Fruit fly (Drosophila melanogaster): ENCODE results near the gene CG3402.

Gene CG3402

DNA sequence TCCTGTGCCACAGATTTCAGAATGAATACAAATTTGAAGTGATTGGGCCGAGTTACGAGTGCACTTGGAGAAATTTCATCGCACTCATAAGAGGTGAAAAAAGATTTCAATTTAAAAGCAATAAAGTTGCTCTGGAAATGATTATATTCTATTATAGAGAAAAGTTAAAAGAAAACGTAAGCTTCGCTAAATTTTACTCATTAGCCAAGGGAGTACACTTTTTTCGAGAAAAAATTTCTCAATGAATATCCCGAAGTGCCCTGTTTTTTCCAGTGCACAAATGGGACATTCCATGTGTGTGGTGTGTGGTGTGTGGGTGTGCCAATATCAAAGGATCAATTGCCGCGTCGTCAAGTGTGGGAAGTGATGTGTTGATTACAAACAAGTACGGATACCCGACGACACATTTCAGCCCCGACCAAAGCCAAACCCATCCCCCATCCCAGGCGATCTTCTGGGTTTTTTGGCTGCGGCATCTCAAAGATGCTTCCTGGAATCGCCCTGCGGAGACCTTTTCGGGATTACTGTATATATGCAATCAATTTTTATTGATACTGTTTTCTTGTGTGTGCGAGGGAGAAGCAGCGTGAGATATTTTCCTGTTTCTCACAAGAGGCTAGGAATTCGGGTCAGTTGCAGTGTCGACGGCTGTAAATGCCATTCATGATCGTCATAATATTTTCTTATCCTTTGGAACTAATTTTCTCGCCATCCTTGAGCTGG is 38.9 kb downstream of the CG3402 start (continued):
- TF ChIP-seq CG11723 (GFP tag; optimal IDR thresholded peaks at IDR 0.05) (no peak), sob (GFP tag; IDR thresholded peaks at IDR 0.05) (no peak), chn (GFP tag; optimal IDR thresholded peaks at IDR 0.05) (peak; percentile 40), Sox102F (GFP tag; optimal IDR thresholded peaks at IDR 0.05) (peak; percentile 33), B-H1 (GFP tag; IDR thresholded peaks at IDR 0.05) (no peak), Mrtf (GFP tag; IDR thresholded peaks at IDR 0.05) (no peak), CG6765 (GFP tag; optimal IDR thresholded peaks at IDR 0.05) (no peak), esg (GFP tag; conservative IDR thresholded peaks at IDR 0.05) (no peak), crc (GFP tag; optimal IDR thresholded peaks at IDR 0.05) (no peak), CG11398 (GFP tag; optimal IDR thresholded peaks at IDR 0.05) (peak; percentile 32), nmo (GFP tag; optimal IDR thresholded peaks at IDR 0.05) (peak; percentile 47), Rfx (GFP tag; IDR thresholded peaks at IDR 0.05) (no peak; the same call in 1 of the 2 replicates), CG6813 (GFP tag; optimal IDR thresholded peaks at IDR 0.05) (no peak), pum (GFP tag; optimal IDR thresholded peaks at IDR 0.05) (peak; percentile 39), CG10321 (GFP tag; IDR thresholded peaks at IDR 0.05) (no peak), zen2 (GFP tag; IDR thresholded peaks at IDR 0.05; ENCODE audit: partially characterized antibody) (no peak), Dp (GFP tag; optimal IDR thresholded peaks at IDR 0.05) (no peak), z (GFP tag; IDR thresholded peaks at IDR 0.05) (0 out of 3 replicates have a peak, but pooled peaks have one; percentile 30), zen (tag; optimal IDR thresholded peaks at IDR 0.05) (peak; percentile 82), p53 (GFP tag; optimal IDR thresholded peaks at IDR 0.05) (no peak), Hr39 (optimal IDR thresholded peaks at IDR 0.05) (no peak), CG8281 (tag; optimal IDR thresholded peaks at IDR 0.05) (no peak), pnt (GFP tag; optimal IDR thresholded peaks at IDR 0.05) (peak; percentile 22), CG10431 (GFP tag; optimal IDR thresholded peaks at IDR 0.05) (no peak), so (GFP tag; IDR thresholded peaks at IDR 0.05) (no peak), Nf-YC (tag; optimal IDR thresholded peaks at IDR 0.05) (no peak), Scr (GFP tag; IDR thresholded peaks at IDR 0.05; ENCODE audit: partially characterized antibody) (no peak), Dfd (GFP tag; optimal IDR thresholded peaks at IDR 0.05) (no peak), Taf1 (GFP tag; IDR thresholded peaks at IDR 0.05) (no peak), dysf (GFP tag; IDR thresholded peaks at IDR 0.05) (peak; percentile 48; the same call in 2 of the 3 replicates), NK7.1 (GFP tag; optimal IDR thresholded peaks at IDR 0.05) (no peak), CG32772 (GFP tag; IDR thresholded peaks at IDR 0.05) (no peak), B-H2 (GFP tag; optimal IDR thresholded peaks at IDR 0.05) (no peak), CG13424 (tag; optimal IDR thresholded peaks at IDR 0.05) (peak; percentile 8), tll (GFP tag; optimal IDR thresholded peaks at IDR 0.05) (peak in 1 of 2 experiments; percentile 26), mam (GFP tag; optimal IDR thresholded peaks at IDR 0.05) (no peak), CG2202 (tag; optimal IDR thresholded peaks at IDR 0.05) (peak; percentile 24), TFAM (GFP tag; optimal IDR thresholded peaks at IDR 0.05) (no peak), unc-4 (GFP tag; IDR thresholded peaks at IDR 0.05; ENCODE audit: partially characterized antibody) (no peak), CG17612 (GFP tag; IDR thresholded peaks at IDR 0.05) (no peak), CG3726 (GFP tag; IDR thresholded peaks at IDR 0.05) (no peak), CG17802 (tag; optimal IDR thresholded peaks at IDR 0.05) (no peak), CG5180 (GFP tag; optimal IDR thresholded peaks at IDR 0.05) (no peak), chif (GFP tag; optimal IDR thresholded peaks at IDR 0.05) (peak; percentile 9 to 79), CG13296 (GFP tag; optimal IDR thresholded peaks at IDR 0.05) (no peak), CG3407 (GFP tag; optimal IDR thresholded peaks at IDR 0.05) (peak; percentile 45), kay (GFP tag; optimal IDR thresholded peaks at IDR 0.05) (no peak), CG16779 (GFP tag; IDR thresholded peaks at IDR 0.05) (no peak), CG11247 (GFP tag; IDR thresholded peaks at IDR 0.05) (no peak), CG9876 (GFP tag; optimal IDR thresholded peaks at IDR 0.05) (no peak)

Measured in whole organism, embryonic.